Worm (Caenorhabditis elegans) whole organism, young adult: ENCODE measurements around the gene F17C11.4.

ENCODE experiments used
- B0261.1 ChIP-seq: sonication (generic microtip); optimal IDR thresholded peaks from 2 replicates; lab custom pipeline; 2016; ENCODE audit warnings: mild to moderate bottlenecking, missing genetic modification characterization, moderate library complexity, missing compliant biosample characterization
- C06A6.2 ChIP-seq: fragments of 200-800 bp; sonication (Bioruptor generic); conservative IDR thresholded peaks from 2 replicates; pipeline ENCODE4 v1.3.6; 2022; ENCODE audit warnings: missing genetic modification characterization, missing compliant biosample characterization
- F10E7.11 ChIP-seq: sonication (generic microtip); optimal IDR thresholded peaks from 2 replicates; lab custom pipeline; 2017; ENCODE audit warnings: mild to moderate bottlenecking, missing genetic modification characterization, moderate library complexity, missing compliant biosample characterization
- F39B2.1 ChIP-seq: fragments of 200-800 bp; sonication (Bioruptor generic); IDR thresholded peaks from 2 replicates; pipeline ENCODE4 v1.3.6; 2022; ENCODE audit warnings: missing genetic modification reagents, missing genetic modification characterization, missing compliant biosample characterization
- F49E8.2 ChIP-seq: sonication (generic microtip); optimal IDR thresholded peaks from 3 replicates; lab custom pipeline; 2017; ENCODE audit warnings: missing genetic modification characterization, mild to moderate bottlenecking, missing compliant biosample characterization, antibody characterized with exemption, moderate library complexity; ENCODE audit not compliant: insufficient read depth
- F52B5.7 ChIP-seq: sonication (generic microtip); optimal IDR thresholded peaks from 2 replicates; lab custom pipeline; 2016; ENCODE audit warnings: mild to moderate bottlenecking, missing genetic modification characterization, missing compliant biosample characterization
- F57A8.1 ChIP-seq: fragments of 200-800 bp; sonication (Bioruptor generic); optimal IDR thresholded peaks from 2 replicates; lab custom pipeline; 2018; ENCODE audit warnings: mild to moderate bottlenecking, missing genetic modification characterization, moderate library complexity, missing compliant biosample characterization
- Y53G8AR.9 ChIP-seq: fragments of 200-800 bp; sonication (Bioruptor generic); conservative IDR thresholded peaks from 2 replicates; pipeline ENCODE4 v1.3.6; 2022; ENCODE audit warnings: missing genetic modification reagents, missing genetic modification characterization, missing compliant biosample characterization
- ama-1 ChIP-seq, 3 experiments: fragments of 150-350 bp in 1 of 3; sonication (generic microtip) in 2 of 3; optimal IDR thresholded peaks; 2 replicates each; lab custom pipeline; 2014 to 2018; ENCODE audit warnings: missing biosample characterization in 2 of 3, missing genetic modification characterization in 2 of 3, missing genetic modification reagents in 2 of 3
- atf-7 ChIP-seq: sonication (generic microtip); optimal IDR thresholded peaks from 2 replicates; lab custom pipeline; 2017; ENCODE audit warnings: mild to moderate bottlenecking, missing genetic modification characterization, missing compliant biosample characterization
- attf-5 ChIP-seq: fragments of 200-800 bp; sonication (Bioruptor generic); optimal IDR thresholded peaks from 2 replicates; lab custom pipeline; 2018; ENCODE audit warnings: mild to moderate bottlenecking, missing genetic modification characterization, missing compliant biosample characterization
- attf-6 ChIP-seq: fragments of 200-800 bp; sonication (Bioruptor generic); IDR thresholded peaks from 2 replicates; pipeline ENCODE4 v1.3.6; 2022; ENCODE audit warnings: missing genetic modification reagents, missing genetic modification characterization, missing compliant biosample characterization
- bed-2 ChIP-seq: fragments of 200-800 bp; sonication (Bioruptor generic); IDR thresholded peaks from 2 replicates; pipeline ENCODE4 v1.3.6; 2022; ENCODE audit warnings: missing genetic modification reagents, missing genetic modification characterization, missing compliant biosample characterization
- cebp-1 ChIP-seq, 2 experiments: fragments of 200-800 bp in 1 of 2; sonication (Bioruptor generic) in 1 of 2; sonication (generic microtip) in 1 of 2; IDR thresholded peaks in 1 of 2; optimal IDR thresholded peaks in 1 of 2; 2 replicates each; pipeline versions ENCODE4 v1.3.6 to Lab custom; 2017 to 2022; ENCODE audit warnings: missing compliant biosample characterization in 2 of 2, missing genetic modification characterization in 2 of 2, mild to moderate bottlenecking in 1 of 2, missing genetic modification reagents in 1 of 2, moderate library complexity in 1 of 2
- cebp-2 ChIP-seq: fragments of 200-800 bp; sonication (Bioruptor generic); IDR thresholded peaks from 2 replicates; pipeline ENCODE4 v1.3.6; 2022; ENCODE audit warnings: missing genetic modification characterization, missing compliant biosample characterization
- ets-4 ChIP-seq: fragments of 200-800 bp; sonication (Bioruptor generic); optimal IDR thresholded peaks from 2 replicates; lab custom pipeline; 2018; ENCODE audit warnings: mild to moderate bottlenecking, missing genetic modification characterization, missing compliant biosample characterization
- fkh-3 ChIP-seq: sonication (generic microtip); optimal IDR thresholded peaks from 2 replicates; lab custom pipeline; 2016; ENCODE audit warnings: mild to moderate bottlenecking, missing genetic modification characterization, missing compliant biosample characterization
- him-1 ChIP-seq: sonication (generic microtip); optimal IDR thresholded peaks from 2 replicates; lab custom pipeline; 2016; ENCODE audit warnings: missing genotype, missing genetic modification reagents, missing genetic modification characterization, missing compliant biosample characterization
- hlh-26 ChIP-seq: fragments of 200-800 bp; sonication (Bioruptor generic); conservative IDR thresholded peaks from 2 replicates; pipeline ENCODE4 v1.3.6; 2022; ENCODE audit warnings: missing genetic modification reagents, missing genetic modification characterization, missing compliant biosample characterization
- lin-35 ChIP-seq, 3 experiments: fragments of 150-350 bp in 2 of 3; sonication (generic microtip) in 1 of 3; optimal IDR thresholded peaks; 2 replicates each; lab custom pipeline; 2014 to 2018; ENCODE audit warnings: missing biosample characterization in 3 of 3, missing genetic modification characterization in 3 of 3, missing genetic modification reagents in 3 of 3
- lsl-1 ChIP-seq: fragments of 200-800 bp; sonication (Bioruptor generic); optimal IDR thresholded peaks from 2 replicates; lab custom pipeline; 2018; ENCODE audit warnings: mild to moderate bottlenecking, missing genetic modification characterization, moderate library complexity, missing compliant biosample characterization
- lsy-27 ChIP-seq: sonication (generic microtip); optimal IDR thresholded peaks from 2 replicates; lab custom pipeline; 2017; ENCODE audit warnings: missing genetic modification characterization, mild to moderate bottlenecking, missing compliant biosample characterization, antibody characterized with exemption, missing genotype, borderline replicate concordance; ENCODE audit not compliant: insufficient read depth
- madf-10 ChIP-seq: sonication (generic microtip); optimal IDR thresholded peaks from 2 replicates; lab custom pipeline; 2016; ENCODE audit warnings: mild to moderate bottlenecking, missing genetic modification characterization, missing compliant biosample characterization
- mes-4 ChIP-seq: sonication (generic microtip); optimal IDR thresholded peaks from 2 replicates; lab custom pipeline; 2016; ENCODE audit warnings: missing genotype, missing genetic modification characterization, missing compliant biosample characterization
- mxl-1 ChIP-seq: sonication (generic microtip); optimal IDR thresholded peaks from 2 replicates; lab custom pipeline; 2016; ENCODE audit warnings: missing genetic modification characterization, missing compliant biosample characterization
- nfyb-1 ChIP-seq: fragments of 200-800 bp; sonication (Bioruptor generic); IDR thresholded peaks from 2 replicates; pipeline ENCODE4 v1.3.6; 2022; ENCODE audit warnings: missing genetic modification reagents, missing genetic modification characterization, missing compliant biosample characterization
- nhr-80 ChIP-seq: sonication (generic microtip); optimal IDR thresholded peaks from 2 replicates; lab custom pipeline; 2016; ENCODE audit warnings: missing genetic modification characterization, missing compliant biosample characterization
- nhr-90 ChIP-seq: sonication (generic microtip); optimal IDR thresholded peaks from 2 replicates; lab custom pipeline; 2016; ENCODE audit warnings: missing genotype, mild to moderate bottlenecking, missing genetic modification characterization, missing compliant biosample characterization
- repo-1 ChIP-seq: sonication (generic microtip); optimal IDR thresholded peaks from 2 replicates; lab custom pipeline; 2017; ENCODE audit warnings: mild to moderate bottlenecking, missing genetic modification characterization, missing compliant biosample characterization
- somi-1 ChIP-seq: fragments of 200-800 bp; sonication (Bioruptor generic); optimal IDR thresholded peaks from 2 replicates; lab custom pipeline; 2018; ENCODE audit warnings: mild to moderate bottlenecking, missing genetic modification characterization, missing compliant biosample characterization
- tbp1 ChIP-seq: fragments of 200-800 bp; sonication (Bioruptor generic); optimal IDR thresholded peaks from 2 replicates; lab custom pipeline; 2018; ENCODE audit warnings: mild to moderate bottlenecking, missing genetic modification characterization, missing compliant biosample characterization
- tbx-9 ChIP-seq: sonication (generic microtip); optimal IDR thresholded peaks from 2 replicates; lab custom pipeline; 2016; ENCODE audit warnings: borderline replicate concordance, missing genetic modification characterization, inconsistent platforms, missing compliant biosample characterization
- tlf-1 ChIP-seq: fragments of 200-800 bp; sonication (Bioruptor generic); optimal IDR thresholded peaks from 2 replicates; lab custom pipeline; 2018; ENCODE audit warnings: mild to moderate bottlenecking, missing genetic modification characterization, missing compliant biosample characterization
- xnd-1 ChIP-seq: sonication (generic microtip); optimal IDR thresholded peaks from 2 replicates; lab custom pipeline; 2016; ENCODE audit warnings: missing genotype, missing genetic modification reagents, missing genetic modification characterization, missing compliant biosample characterization
- zfh-2 ChIP-seq: fragments of 200-800 bp; sonication (Bioruptor generic); conservative IDR thresholded peaks from 2 replicates; pipeline ENCODE4 v1.3.6; 2022; ENCODE audit warnings: missing genetic modification reagents, missing genetic modification characterization, missing compliant biosample characterization
- zim-3 ChIP-seq: sonication (generic microtip); optimal IDR thresholded peaks from 2 replicates; lab custom pipeline; 2017; ENCODE audit warnings: mild to moderate bottlenecking, missing genetic modification characterization, moderate library complexity, missing compliant biosample characterization
- ztf-26 ChIP-seq: sonication (generic microtip); optimal IDR thresholded peaks from 2 replicates; lab custom pipeline; 2017; ENCODE audit warnings: missing genetic modification characterization, missing compliant biosample characterization
- ztf-28 ChIP-seq: fragments of 200-800 bp; sonication (Bioruptor generic); IDR thresholded peaks from 2 replicates; pipeline ENCODE4 v1.3.6; 2022; ENCODE audit warnings: missing genetic modification reagents, missing genetic modification characterization, missing compliant biosample characterization
- ztf-3 ChIP-seq: fragments of 200-800 bp; sonication (Bioruptor generic); optimal IDR thresholded peaks from 2 replicates; lab custom pipeline; 2018; ENCODE audit warnings: mild to moderate bottlenecking, missing genetic modification characterization, missing compliant biosample characterization

Gene F17C11.4

DNA sequence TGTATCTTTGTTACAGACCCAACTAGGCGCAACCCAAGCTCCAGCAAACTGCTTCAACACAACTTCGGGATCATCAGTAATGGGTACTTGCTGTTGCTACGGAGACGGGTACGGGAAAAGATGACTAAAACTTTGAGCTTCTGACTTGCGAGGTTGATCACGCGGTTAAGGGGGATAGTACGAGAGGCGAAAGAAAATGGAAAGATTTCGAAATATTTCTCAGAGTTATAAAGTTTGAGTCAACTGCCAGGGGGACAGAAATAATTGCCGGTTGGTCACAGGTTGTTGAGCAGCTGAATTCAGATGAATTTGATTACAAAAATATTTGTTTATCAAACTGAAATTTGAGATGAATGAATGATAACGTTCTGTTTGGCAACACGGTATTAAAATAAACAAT, 26.0 kb upstream of the F17C11.4 start:
- TF ChIP-seq F57A8.1 (GFP tag; lab: Kevin White, UChicago) (no peak), ztf-3 (GFP tag; lab: Kevin White, UChicago) (no peak), F52B5.7 (tag; lab: Kevin White, UChicago) (no peak), F39B2.1 (GFP tag; lab: Robert Waterston, UW) (no peak), zim-3 (no peak), attf-5 (GFP tag; lab: Kevin White, UChicago) (no peak)

DNA sequence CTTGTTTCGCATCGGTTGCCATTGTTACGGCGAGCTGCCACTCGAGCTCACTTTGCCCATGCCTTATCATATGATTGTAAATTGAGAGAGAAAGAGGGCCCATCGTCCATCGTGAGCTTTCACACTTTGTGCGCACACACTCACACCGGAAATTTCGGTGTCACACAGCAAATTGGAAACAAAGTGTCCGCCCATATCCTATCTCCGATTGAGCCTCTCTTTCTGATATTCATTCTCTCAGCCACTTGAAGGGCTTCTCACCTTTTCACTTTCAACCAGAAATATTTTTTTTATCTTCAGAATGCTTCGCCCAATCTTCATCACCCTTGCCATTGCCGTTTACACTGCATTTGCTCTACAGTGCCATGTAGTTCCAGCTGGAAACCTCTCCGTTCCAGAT, 22.1 kb upstream of the F17C11.4 start, which contains the start of gene F58B4.3:
Gene F58B4.3 (plus strand): TSS at position 301 of the 400 bp plus-strand sequence.
- no peak for TF ChIP-seq F10E7.11 (tag; lab: Kevin White, UChicago)
- no peak for TF ChIP-seq F57A8.1 (GFP tag; lab: Kevin White, UChicago)
- no peak for TF ChIP-seq Y53G8AR.9 (GFP tag; lab: Robert Waterston, UW)
- no peak for TF ChIP-seq ztf-26 (tag; lab: Kevin White, UChicago)
- TF ChIP-seq xnd-1 (tag; lab: Kevin White, UChicago) = no peak
- TF ChIP-seq ztf-28 (GFP tag; lab: Robert Waterston, UW) = no peak
- TF ChIP-seq mes-4 (tag; lab: Kevin White, UChicago) = no peak
- no peak for TF ChIP-seq lsl-1 (GFP tag; lab: Kevin White, UChicago)
- TF ChIP-seq him-1 (tag; lab: Kevin White, UChicago) = no peak
- no peak for TF ChIP-seq attf-6 (GFP tag; lab: Robert Waterston, UW)
- TF ChIP-seq mxl-1 (tag; lab: Kevin White, UChicago) = no peak
- no peak for TF ChIP-seq zfh-2
- no peak for TF ChIP-seq F49E8.2 (tag; lab: Kevin White, UChicago)
- TF ChIP-seq bed-2 (GFP tag; lab: Robert Waterston, UW) = no peak
- no peak for TF ChIP-seq B0261.1

DNA sequence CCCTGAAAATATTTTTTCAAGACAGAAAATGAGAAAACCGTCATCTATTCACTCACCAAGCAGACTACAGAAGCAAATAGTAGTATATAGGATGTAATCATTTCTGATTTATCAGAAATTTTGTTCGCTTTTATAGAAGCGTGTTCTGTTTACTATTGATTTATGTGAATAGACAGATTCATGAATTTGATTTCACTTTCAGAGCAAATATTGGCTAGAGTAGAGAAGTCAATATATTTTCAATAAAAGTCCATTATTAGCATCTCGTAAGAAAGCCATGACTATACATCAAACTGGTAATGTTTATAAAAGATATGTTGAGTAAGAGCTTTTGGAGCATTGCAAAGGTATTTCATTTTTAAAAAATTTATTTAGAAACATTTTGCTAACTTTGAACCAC, 20.5 kb upstream of the F17C11.4 start, which contains the start of gene scvp-1:
Gene scvp-1 (minus strand): TSS at position 101 of the 400 bp plus-strand sequence.
- TF ChIP-seq atf-7 (tag; lab: Kevin White, UChicago) = no peak
- no peak for TF ChIP-seq lsl-1 (GFP tag; lab: Kevin White, UChicago)

DNA sequence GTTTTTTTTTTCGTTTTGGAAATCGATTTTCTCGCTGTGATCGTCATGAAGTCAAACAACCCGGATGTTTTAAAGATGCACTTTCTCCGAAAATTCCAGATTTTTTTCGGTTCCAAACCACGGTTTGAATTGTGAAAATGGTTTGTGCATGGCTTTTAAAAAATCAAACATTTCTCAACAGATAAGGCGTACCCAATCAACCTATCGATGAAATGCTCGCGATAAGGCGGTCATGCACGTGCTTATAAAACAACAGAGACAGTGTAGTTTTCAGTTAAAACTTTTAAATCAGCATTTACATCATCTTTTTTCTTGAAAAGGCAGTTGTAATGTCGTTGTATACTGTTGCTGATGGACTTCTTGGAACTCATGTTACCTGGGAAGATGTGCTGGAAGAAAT, 19.2 kb upstream of the F17C11.4 start, which contains the start of gene F58B4.5:
Gene F58B4.5 (plus strand): TSS at position 283 of the 400 bp plus-strand sequence.
- TF ChIP-seq ets-4 = no peak
- TF ChIP-seq tbx-9 = no peak
- peak; percentile 92 for TF ChIP-seq nhr-80 (tag; lab: Kevin White, UChicago)

DNA sequence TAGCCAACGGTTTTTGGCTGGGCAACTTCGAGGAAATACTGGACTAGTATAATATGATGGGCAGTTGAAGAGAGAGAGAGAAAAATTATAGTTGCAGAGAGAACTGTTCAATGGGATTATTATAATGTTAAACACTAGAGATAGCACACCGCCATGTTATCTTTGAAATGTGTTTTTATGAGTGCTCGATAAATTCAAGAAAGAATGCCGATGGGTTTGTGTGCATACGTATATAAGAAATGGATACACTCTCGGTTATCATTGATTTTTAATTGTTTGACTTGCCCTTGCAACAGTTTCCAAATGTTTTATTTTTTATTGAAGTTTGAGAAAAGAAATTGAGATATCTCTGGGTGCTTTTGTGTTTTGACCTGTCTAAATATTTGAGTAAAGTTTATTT, 15.0 kb upstream of the F17C11.4 start, which contains the start of gene F17C11.12:
Gene F17C11.12 (minus strand): TSS at position 240 of the 400 bp plus-strand sequence.
- TF ChIP-seq nhr-80 (tag; lab: Kevin White, UChicago) = peak; percentile 66
- no peak for TF ChIP-seq tlf-1 (GFP tag; lab: Kevin White, UChicago)

DNA sequence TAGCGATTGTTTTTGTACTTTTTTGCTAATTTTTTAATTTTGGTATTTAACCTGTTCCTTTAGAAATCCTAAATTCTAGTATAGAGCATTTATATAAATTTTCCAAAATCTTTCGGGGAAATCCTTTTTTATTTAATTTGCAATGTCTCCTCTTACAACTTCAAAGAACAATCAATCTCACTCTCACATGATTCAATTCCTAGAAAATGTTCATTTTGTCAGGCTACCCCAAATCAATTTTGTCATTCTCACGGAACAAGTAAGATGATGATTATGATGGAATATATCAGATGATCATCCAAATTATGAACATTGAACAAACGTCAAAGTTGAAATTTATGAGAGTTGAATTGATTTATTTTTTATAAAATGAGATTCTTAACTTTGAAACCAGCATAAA, 14.4 kb upstream of the F17C11.4 start:
- TF ChIP-seq lsy-27 (no peak), somi-1 (peak; percentile 50), nhr-80 (tag; lab: Kevin White, UChicago) (no peak), madf-10 (tag; lab: Kevin White, UChicago) (no peak), cebp-2 (GFP tag; lab: Robert Waterston, UW) (no peak), tbp1 (GFP tag; lab: Kevin White, UChicago) (peak; percentile 2), repo-1 (tag; lab: Kevin White, UChicago) (peak; percentile 21), C06A6.2 (GFP tag; lab: Robert Waterston, UW) (peak; percentile 33), hlh-26 (GFP tag; lab: Robert Waterston, UW) (no peak), lin-35 (GFP tag; optimal IDR thresholded peaks at IDR 0.05; lab: Kevin White, UChicago) (peak in 1 of 3 experiments; percentile 52), fkh-3 (no peak), ama-1 (optimal IDR thresholded peaks at IDR 0.05; lab: Kevin White, UChicago) (peak; percentile 37), ama-1 (GFP tag; optimal IDR thresholded peaks at IDR 0.05; lab: Kevin White, UChicago) (peak in 1 of 2 experiments; percentile 10), cebp-1 (GFP tag; IDR thresholded peaks at IDR 0.05; lab: Robert Waterston, UW) (peak; percentile 54; the same call in 1 of the 2 replicates), cebp-1 (tag; optimal IDR thresholded peaks at IDR 0.05; lab: Kevin White, UChicago) (peak; percentile 51), nfyb-1 (peak; percentile 80), nhr-90 (peak; percentile 4)
